Fruit fly (Drosophila melanogaster): Measurements from ENCODE around the gene CG33912.

DNA sequence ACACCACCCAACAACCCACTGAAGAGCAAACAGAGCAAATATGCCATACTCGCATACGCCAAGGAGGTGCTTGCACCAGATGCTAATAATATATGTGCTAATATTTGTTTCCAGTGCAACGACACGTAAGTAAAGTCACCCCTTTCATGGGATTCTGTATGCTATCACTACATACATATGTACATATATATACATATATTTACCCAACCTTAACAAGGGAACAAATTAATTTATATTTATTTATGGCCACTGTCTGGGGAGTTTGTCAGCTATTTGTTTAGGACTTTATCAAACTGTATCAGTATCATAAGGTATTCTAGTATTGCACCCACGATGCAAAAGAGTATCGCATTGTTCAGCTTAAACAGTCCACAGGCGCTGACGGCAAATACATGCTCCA is 18.1 kb downstream of the CG33912 start:
- TF ChIP-seq CG8478 (optimal IDR thresholded peaks at IDR 0.05): no peak
- TF ChIP-seq CTCF (optimal IDR thresholded peaks at IDR 0.05): no peak
